Worm (Caenorhabditis elegans) whole organism, L4 larva: ENCODE results near the gene T22F3.12.

Source experiments
- D1046.2 ChIP-seq: fragments of 200-800 bp; sonication (Bioruptor generic); IDR thresholded peaks from 2 replicates; pipeline ENCODE4 v1.3.6; 2022; ENCODE audit warnings: missing genetic modification characterization, missing compliant biosample characterization
- F26F4.8 ChIP-seq: fragments of 200-800 bp; sonication (Bioruptor generic); conservative IDR thresholded peaks from 2 replicates; pipeline ENCODE4 v1.3.6; 2022; ENCODE audit warnings: missing genetic modification characterization, missing compliant biosample characterization
- F44E2.7 ChIP-seq: fragments of 200-800 bp; sonication (Bioruptor generic); IDR thresholded peaks from 2 replicates; pipeline ENCODE4 v2.1.2; 2022; ENCODE audit warnings: missing genetic modification characterization, missing compliant biosample characterization
- F49E8.2 ChIP-seq: sonication (generic microtip); optimal IDR thresholded peaks from 2 replicates; lab custom pipeline; 2016; ENCODE audit warnings: missing compliant biosample characterization, mild to moderate bottlenecking, missing genetic modification characterization, borderline replicate concordance
- T26A8.4 ChIP-seq: fragments of 200-800 bp; sonication (Bioruptor generic); IDR thresholded peaks from 2 replicates; pipeline ENCODE4 v1.3.6; 2022; ENCODE audit warnings: missing genetic modification characterization, missing compliant biosample characterization
- aha-1 ChIP-seq: fragments of 150-350 bp; peaks from one replicate; lab custom pipeline; 2014; ENCODE audit warnings: missing biosample characterization, missing genetic modification characterization
- ama-1 ChIP-seq: fragments of 150-350 bp; optimal IDR thresholded peaks from 2 replicates; lab custom pipeline; 2014; ENCODE audit warnings: inconsistent platforms, mixed read lengths
- arid-1 ChIP-seq: fragments of 200-800 bp; sonication (Bioruptor generic); conservative IDR thresholded peaks from 2 replicates; pipeline ENCODE4 v1.3.6; 2022; ENCODE audit warnings: missing genetic modification reagents, missing genetic modification characterization, missing compliant biosample characterization
- ceh-20 ChIP-seq: fragments of 200-800 bp; sonication (Bioruptor generic); IDR thresholded peaks from 2 replicates; pipeline ENCODE4 v1.3.6; 2022; ENCODE audit warnings: missing genetic modification reagents, missing genetic modification characterization, missing compliant biosample characterization
- ceh-28 ChIP-seq: fragments of 150-350 bp; optimal IDR thresholded peaks from 2 replicates; lab custom pipeline; 2014; ENCODE audit warnings: missing biosample characterization, missing genetic modification reagents, missing genetic modification characterization
- dmd-9 ChIP-seq: fragments of 200-800 bp; sonication (Bioruptor generic); IDR thresholded peaks from 2 replicates; pipeline ENCODE4 v1.3.6; 2022; ENCODE audit warnings: missing genetic modification reagents, missing genetic modification characterization, missing compliant biosample characterization
- dpl-1 ChIP-seq: fragments of 150-350 bp; optimal IDR thresholded peaks from 2 replicates; lab custom pipeline; 2014; ENCODE audit warnings: missing biosample characterization, missing genetic modification reagents, missing genetic modification characterization
- duxl-1 ChIP-seq: sonication (generic microtip); optimal IDR thresholded peaks from 2 replicates; lab custom pipeline; 2016; ENCODE audit warnings: mild to moderate bottlenecking, missing genetic modification characterization, moderate library complexity, missing compliant biosample characterization; ENCODE audit not compliant: poor library complexity
- egl-43 ChIP-seq: fragments of 200-800 bp; sonication (Bioruptor generic); IDR thresholded peaks from 2 replicates; pipeline ENCODE4 v1.3.6; 2022; ENCODE audit warnings: missing genetic modification reagents, missing genetic modification characterization, missing compliant biosample characterization
- fos-1 ChIP-seq: fragments of 150-350 bp; optimal IDR thresholded peaks from 2 replicates; lab custom pipeline; 2014; ENCODE audit warnings: missing biosample characterization, missing genetic modification characterization
- gei-8 ChIP-seq: fragments of 200-800 bp; sonication (Bioruptor generic); optimal IDR thresholded peaks from 2 replicates; lab custom pipeline; 2018; ENCODE audit warnings: mild to moderate bottlenecking, missing genetic modification characterization, missing compliant biosample characterization
- hmg-1.1 ChIP-seq: fragments of 200-800 bp; sonication (Bioruptor generic); IDR thresholded peaks from 2 replicates; pipeline ENCODE4 v1.3.6; 2022; ENCODE audit warnings: missing genetic modification reagents, missing genetic modification characterization, missing compliant biosample characterization
- lin-1 ChIP-seq: fragments of 200-800 bp; sonication (Bioruptor generic); IDR thresholded peaks from 2 replicates; pipeline ENCODE4 v1.3.6; 2022; ENCODE audit warnings: missing genetic modification reagents, missing genetic modification characterization, missing compliant biosample characterization
- lin-29 ChIP-seq: fragments of 200-800 bp; sonication (Bioruptor generic); IDR thresholded peaks from 2 replicates; pipeline ENCODE4 v1.3.6; 2022; ENCODE audit warnings: missing genetic modification reagents, missing genetic modification characterization, missing compliant biosample characterization
- lin-38 ChIP-seq: fragments of 200-800 bp; sonication (Bioruptor generic); IDR thresholded peaks from 2 replicates; pipeline ENCODE4 v1.3.6; 2022; ENCODE audit warnings: missing genetic modification reagents, missing genetic modification characterization, missing compliant biosample characterization
- lin-39 ChIP-seq: fragments of 150-350 bp; optimal IDR thresholded peaks from 2 replicates; lab custom pipeline; 2014; ENCODE audit warnings: missing biosample characterization, missing genetic modification reagents, missing genetic modification characterization
- lir-3 ChIP-seq: sonication (generic microtip); optimal IDR thresholded peaks from 2 replicates; lab custom pipeline; 2016; ENCODE audit warnings: mild to moderate bottlenecking, missing genetic modification characterization, missing compliant biosample characterization
- lsy-2 ChIP-seq, 2 experiments: fragments of 150-350 bp in 1 of 2; sonication (generic microtip) in 1 of 2; optimal IDR thresholded peaks; 2 replicates each; lab custom pipeline; 2014 to 2017; ENCODE audit warnings: missing biosample characterization in 2 of 2, missing genetic modification characterization in 2 of 2
- madf-9 ChIP-seq: fragments of 200-800 bp; sonication (Bioruptor generic); conservative IDR thresholded peaks from 2 replicates; pipeline ENCODE4 v1.3.6; 2022; ENCODE audit warnings: missing genetic modification reagents, missing genetic modification characterization, missing compliant biosample characterization
- mdl-1 ChIP-seq, 2 experiments: fragments of 150-350 bp in 1 of 2; sonication (generic microtip) in 1 of 2; optimal IDR thresholded peaks; 2 replicates each; lab custom pipeline; 2014 to 2017; ENCODE audit warnings: missing biosample characterization in 2 of 2, missing genetic modification characterization in 2 of 2
- mes-2 ChIP-seq: sonication (generic microtip); optimal IDR thresholded peaks from 2 replicates; lab custom pipeline; 2016; ENCODE audit warnings: missing genotype, mild to moderate bottlenecking, missing genetic modification characterization, missing compliant biosample characterization; ENCODE audit not compliant: poor library complexity, severe bottlenecking
- mxl-2 ChIP-seq: fragments of 200-800 bp; sonication (Bioruptor generic); conservative IDR thresholded peaks from 2 replicates; pipeline ENCODE4 v1.3.6; 2022; ENCODE audit warnings: missing genetic modification reagents, missing genetic modification characterization, missing compliant biosample characterization
- mxl-3 ChIP-seq: fragments of 200-800 bp; sonication (Bioruptor generic); optimal IDR thresholded peaks from 2 replicates; lab custom pipeline; 2018; ENCODE audit warnings: mild to moderate bottlenecking, missing genetic modification characterization, missing compliant biosample characterization
- nhr-102 ChIP-seq: sonication (generic microtip); optimal IDR thresholded peaks from 2 replicates; lab custom pipeline; 2016; ENCODE audit warnings: mild to moderate bottlenecking, missing genetic modification characterization, moderate library complexity, missing compliant biosample characterization
- nhr-237 ChIP-seq: sonication (generic microtip); optimal IDR thresholded peaks from 2 replicates; lab custom pipeline; 2017; ENCODE audit warnings: missing biosample characterization, missing genetic modification characterization
- nhr-25 ChIP-seq: sonication (generic microtip); optimal IDR thresholded peaks from 2 replicates; lab custom pipeline; 2017; ENCODE audit warnings: missing genetic modification characterization, mild to moderate bottlenecking, missing compliant biosample characterization, antibody characterized with exemption, moderate library complexity, borderline replicate concordance; ENCODE audit not compliant: insufficient read depth
- nhr-28 ChIP-seq: fragments of 150-350 bp; optimal IDR thresholded peaks from 2 replicates; lab custom pipeline; 2014; ENCODE audit warnings: missing biosample characterization, missing genetic modification characterization
- nhr-41 ChIP-seq: fragments of 200-800 bp; sonication (Bioruptor generic); IDR thresholded peaks from 2 replicates; pipeline ENCODE4 v1.3.6; 2022; ENCODE audit warnings: missing genetic modification reagents, missing genetic modification characterization, missing compliant biosample characterization
- nhr-48 ChIP-seq: sonication (generic microtip); optimal IDR thresholded peaks from 2 replicates; lab custom pipeline; 2016; ENCODE audit warnings: mild to moderate bottlenecking, missing genetic modification characterization, missing compliant biosample characterization
- nhr-76 ChIP-seq: fragments of 150-350 bp; optimal IDR thresholded peaks from 2 replicates; lab custom pipeline; 2014; ENCODE audit warnings: missing biosample characterization, missing genetic modification characterization
- pqm-1 ChIP-seq: sonication (generic microtip); optimal IDR thresholded peaks from 2 replicates; lab custom pipeline; 2017; ENCODE audit warnings: missing biosample characterization, missing genetic modification characterization
- sdz-12 ChIP-seq: fragments of 200-800 bp; sonication (Bioruptor generic); optimal IDR thresholded peaks from 2 replicates; lab custom pipeline; 2018; ENCODE audit warnings: mild to moderate bottlenecking, missing genetic modification characterization, missing compliant biosample characterization
- set-16 ChIP-seq: fragments of 200-800 bp; sonication (Bioruptor generic); IDR thresholded peaks from 2 replicates; pipeline ENCODE4 v1.3.6; 2022; ENCODE audit warnings: missing genetic modification reagents, missing genetic modification characterization, missing compliant biosample characterization
- spr-1 ChIP-seq: sonication (generic microtip); optimal IDR thresholded peaks from 2 replicates; lab custom pipeline; 2016; ENCODE audit warnings: mild to moderate bottlenecking, missing genetic modification characterization, missing compliant biosample characterization
- tag-97 ChIP-seq: fragments of 200-800 bp; sonication (Bioruptor generic); IDR thresholded peaks from 2 replicates; pipeline ENCODE4 v1.3.6; 2022; ENCODE audit warnings: missing genetic modification characterization, missing compliant biosample characterization
- unc-130 ChIP-seq: sonication (generic microtip); optimal IDR thresholded peaks from 2 replicates; lab custom pipeline; 2016; ENCODE audit warnings: missing genetic modification reagents, missing genetic modification characterization, missing compliant biosample characterization
- vab-7 ChIP-seq: fragments of 200-800 bp; sonication (Bioruptor generic); IDR thresholded peaks from 2 replicates; pipeline ENCODE4 v1.3.6; 2022; ENCODE audit warnings: missing genetic modification reagents, missing genetic modification characterization, missing compliant biosample characterization
- zfp-2 ChIP-seq: sonication (generic microtip); optimal IDR thresholded peaks from 2 replicates; lab custom pipeline; 2016; ENCODE audit warnings: mild to moderate bottlenecking, missing genetic modification characterization, missing compliant biosample characterization
- ztf-7 ChIP-seq: fragments of 150-350 bp; optimal IDR thresholded peaks from 2 replicates; lab custom pipeline; 2014; ENCODE audit warnings: missing biosample characterization, missing genetic modification characterization

Gene T22F3.12

DNA sequence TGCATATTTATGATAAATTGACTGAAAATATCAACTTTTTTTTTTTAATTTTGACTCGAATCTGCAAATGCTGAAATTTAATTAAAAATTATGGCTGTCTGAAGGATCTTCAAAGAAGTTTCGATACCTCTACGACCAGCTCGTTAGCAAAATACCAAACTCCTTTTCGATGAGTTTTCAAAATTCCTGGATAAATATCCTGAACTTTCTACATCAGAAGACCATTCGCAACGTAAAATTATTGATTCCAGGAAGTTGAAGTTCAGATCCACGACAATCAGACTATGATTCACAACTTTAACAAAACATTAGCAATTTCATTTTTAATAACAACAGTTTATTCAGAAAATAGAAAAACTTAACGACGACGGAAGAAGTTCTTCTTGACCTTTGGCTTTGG, 7.0 kb downstream of the T22F3.12 start (continued):
- TF ChIP-seq lin-39 (tag; lab: Kevin White, UChicago) = no peak
- no peak for TF ChIP-seq lsy-2 (tag; optimal IDR thresholded peaks at IDR 0.05; lab: Kevin White, UChicago)
- peak; percentile 51; the same call in 1 of the 2 replicates for TF ChIP-seq arid-1 (GFP tag; lab: Robert Waterston, UW)
- peak; percentile 87 for TF ChIP-seq ama-1
- TF ChIP-seq, all 104 proteins: peak for 14

ce11 chrV:3583622-3584021, 8.4 kb downstream of the T22F3.12 start:
- TF ChIP-seq ama-1 (no peak), aha-1 (tag; lab: Kevin White, UChicago) (peak; percentile 94), set-16 (GFP tag; lab: Robert Waterston, UW) (0 out of 2 replicates have a peak, but pooled peaks have one; percentile 19), nhr-25 (tag; lab: Kevin White, UChicago) (no peak)
- TF ChIP-seq, all 104 proteins: peak for 2

DNA sequence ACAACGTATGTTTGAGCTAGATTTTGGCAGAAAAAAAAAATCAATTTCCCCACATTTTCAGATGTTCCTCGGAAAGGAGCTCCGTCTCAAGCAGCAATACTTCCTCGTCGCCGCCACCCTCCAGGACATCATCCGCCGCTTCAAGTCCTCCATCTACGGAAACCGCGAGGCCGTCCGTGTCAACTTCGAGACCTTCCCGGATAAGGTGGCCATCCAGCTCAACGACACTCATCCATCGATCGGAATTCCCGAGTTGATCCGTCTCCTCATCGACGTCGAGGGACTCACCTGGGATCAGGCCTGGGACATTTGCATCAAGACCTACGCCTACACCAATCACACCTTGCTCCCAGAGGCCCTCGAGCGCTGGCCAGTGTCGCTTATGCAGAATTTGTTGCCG, 9.3 kb downstream of the T22F3.12 start:
- TF ChIP-seq set-16 (GFP tag; lab: Robert Waterston, UW) (peak; percentile 77), madf-9 (GFP tag; lab: Robert Waterston, UW) (no peak)
- TF ChIP-seq, all 104 proteins: peak for 1

DNA sequence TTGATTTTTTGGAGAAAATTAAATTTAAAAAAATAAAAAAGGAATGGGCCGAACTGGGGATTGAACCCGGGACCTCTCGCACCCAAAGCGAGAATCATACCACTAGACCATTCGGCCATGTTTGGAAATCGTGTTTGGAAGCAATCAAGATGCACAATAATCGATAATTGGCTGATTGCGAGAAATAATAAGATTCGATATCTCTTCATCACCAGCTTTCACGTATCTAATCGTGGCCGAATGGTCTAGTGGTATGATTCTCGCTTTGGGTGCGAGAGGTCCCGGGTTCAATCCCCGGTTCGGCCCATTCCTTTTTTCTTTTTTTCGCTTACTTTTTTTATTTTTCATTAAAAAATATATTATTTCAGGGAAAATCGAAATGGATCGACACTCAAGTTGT, 9.9 kb downstream of the T22F3.12 start:
- TF ChIP-seq pqm-1 (tag; lab: Kevin White, UChicago) = no peak
- peak; percentile 62 for TF ChIP-seq F49E8.2
- TF ChIP-seq duxl-1 (tag; lab: Kevin White, UChicago) = peak; percentile 25
- TF ChIP-seq lin-29 (GFP tag; lab: Robert Waterston, UW) = no peak
- TF ChIP-seq F26F4.8 (GFP tag; lab: Robert Waterston, UW) = peak; percentile 76
- TF ChIP-seq zfp-2 = no peak
- TF ChIP-seq lin-38 (GFP tag; lab: Robert Waterston, UW) = peak; percentile 70; the same call in 1 of the 2 replicates
- TF ChIP-seq nhr-48 (tag; lab: Kevin White, UChicago) = peak; percentile 20
- peak; percentile 1 for TF ChIP-seq nhr-102 (tag; lab: Kevin White, UChicago)
- TF ChIP-seq fos-1 (tag; lab: Kevin White, UChicago) = no peak
- TF ChIP-seq mdl-1 (tag; optimal IDR thresholded peaks at IDR 0.05; lab: Kevin White, UChicago) = no peak
- TF ChIP-seq nhr-76 (tag; lab: Kevin White, UChicago) = no peak
- no peak for TF ChIP-seq mxl-2 (GFP tag; lab: Robert Waterston, UW)
- TF ChIP-seq vab-7 (GFP tag; lab: Robert Waterston, UW) = no peak
- TF ChIP-seq lin-1 (GFP tag; lab: Robert Waterston, UW) = 0 out of 2 replicates have a peak, but pooled peaks have one; percentile 21
- peak; percentile 68; the same call in 1 of the 2 replicates for TF ChIP-seq arid-1 (GFP tag; lab: Robert Waterston, UW)
- no peak for TF ChIP-seq nhr-237 (tag; lab: Kevin White, UChicago)
- TF ChIP-seq nhr-28 = no peak
- TF ChIP-seq spr-1 (tag; lab: Kevin White, UChicago) = no peak
- TF ChIP-seq ceh-20 (GFP tag; lab: Robert Waterston, UW) = no peak
- TF ChIP-seq mxl-3 = no peak
- no peak for TF ChIP-seq egl-43 (GFP tag; lab: Robert Waterston, UW)
- no peak for TF ChIP-seq tag-97
- TF ChIP-seq dmd-9 = no peak
- no peak for TF ChIP-seq lir-3 (tag; lab: Kevin White, UChicago)
- no peak for TF ChIP-seq ztf-7 (tag; lab: Kevin White, UChicago)
- TF ChIP-seq dpl-1 (GFP tag; lab: Kevin White, UChicago) = no peak
- TF ChIP-seq unc-130 (GFP tag; lab: Kevin White, UChicago) = no peak
- 0 out of 2 replicates have a peak, but pooled peaks have one; percentile 7 for TF ChIP-seq F44E2.7 (GFP tag; lab: Robert Waterston, UW)
- TF ChIP-seq ceh-28 = no peak
- TF ChIP-seq mes-2 (tag; lab: Kevin White, UChicago) = peak; percentile 21
- no peak for TF ChIP-seq sdz-12 (GFP tag; lab: Kevin White, UChicago)
- no peak for TF ChIP-seq D1046.2
- 0 out of 2 replicates have a peak, but pooled peaks have one; percentile 4 for TF ChIP-seq madf-9 (GFP tag; lab: Robert Waterston, UW)
- TF ChIP-seq gei-8 = no peak
- TF ChIP-seq hmg-1.1 (GFP tag; lab: Robert Waterston, UW) = no peak
- TF ChIP-seq lsy-2 (tag; optimal IDR thresholded peaks at IDR 0.05; lab: Kevin White, UChicago) = peak in 1 of 2 experiments; percentile 35
- TF ChIP-seq nhr-41 (GFP tag; lab: Robert Waterston, UW) = no peak
- peak; percentile 49 for TF ChIP-seq T26A8.4 (GFP tag; lab: Robert Waterston, UW)
